Worm (Caenorhabditis elegans): ENCODE data around the gene F44E7.5.

F44E7.5 gene

ce11 chrV:5747519-5747918 is 33.2 kb downstream of the F44E7.5 start, which contains the start of gene acds-10:
Gene acds-10 (plus strand): TSS chrV:5747819.
- TF ChIP-seq unc-62 (GFP tag; optimal IDR thresholded peaks at IDR 0.05) = no peak

DNA sequence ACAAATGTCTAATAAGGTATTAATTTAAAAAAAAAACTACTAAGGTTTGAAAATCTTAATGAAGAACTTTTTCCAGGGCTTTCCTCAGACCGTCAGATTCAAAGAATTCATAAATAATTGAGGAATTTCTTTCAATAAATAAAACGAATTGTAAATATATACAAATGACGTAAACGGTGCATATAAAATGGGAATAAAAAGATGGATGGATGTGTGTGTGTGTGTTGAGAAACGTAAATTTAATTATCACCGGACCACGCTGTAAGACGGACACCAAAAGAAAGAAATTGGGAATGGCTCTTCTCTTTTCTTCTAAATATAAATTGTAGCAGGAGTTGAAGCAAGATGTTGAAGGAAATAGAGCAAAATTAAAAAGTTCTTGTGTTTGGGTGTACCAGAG is 34.5 kb downstream of the F44E7.5 start:
- no peak for TF ChIP-seq unc-62 (GFP tag; optimal IDR thresholded peaks at IDR 0.05)

- TF ChIP-seq unc-62 (GFP tag; optimal IDR thresholded peaks at IDR 0.05) = no peak
Measured at ce11 chrV:5741237-5741636, 39.5 kb downstream of the F44E7.5 start.

DNA sequence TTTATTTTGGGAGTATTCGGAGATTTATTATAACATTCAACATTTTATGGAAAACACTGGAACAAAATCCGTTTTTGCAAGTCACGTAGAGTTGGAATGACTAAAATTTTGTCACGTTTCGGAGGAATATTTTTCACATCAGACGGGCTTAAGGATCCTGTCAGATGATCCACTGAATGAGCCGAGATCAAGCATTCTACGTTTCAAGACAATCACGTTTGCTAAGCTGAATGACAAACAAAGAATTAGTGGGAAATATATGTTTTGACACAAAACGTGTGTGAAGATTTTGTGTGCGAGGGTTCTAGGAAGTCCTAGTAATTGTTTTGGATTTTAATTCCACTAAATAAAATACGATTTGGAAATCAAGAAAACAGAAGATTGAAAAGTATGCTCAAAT is 41.3 kb downstream of the F44E7.5 start:
- TF ChIP-seq unc-62 (GFP tag; optimal IDR thresholded peaks at IDR 0.05) = no peak

- TF ChIP-seq unc-62 (GFP tag; optimal IDR thresholded peaks at IDR 0.05) = no peak
Measured at ce11 chrV:5736068-5736467, 44.7 kb downstream of the F44E7.5 start, which contains the start of gene K09H11.6. Gene K09H11.6 (minus strand): TSS chrV:5736168.

DNA sequence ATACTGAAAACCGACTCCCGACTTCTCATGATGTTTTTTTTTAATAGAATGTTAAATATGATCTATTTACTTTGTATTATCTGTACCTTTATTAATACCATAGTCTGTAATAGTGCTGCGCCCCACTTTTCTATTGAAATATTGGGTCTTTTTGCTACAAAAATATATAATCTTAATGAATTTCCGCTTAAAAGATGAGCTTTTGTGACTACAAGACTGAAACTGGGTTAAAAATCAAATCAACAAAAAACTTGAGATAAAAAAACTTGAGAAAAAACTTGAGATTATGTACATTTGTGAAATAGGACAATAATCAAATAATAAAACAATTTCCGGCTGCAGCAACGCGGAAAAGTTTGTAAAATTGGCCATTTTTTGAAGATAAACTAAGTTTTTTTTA is 49.9 kb downstream of the F44E7.5 start, which contains the start of gene K09H11.15:
K09H11.15 (minus strand) TSS at position 101 of the 400 bp plus-strand sequence.
- no peak for TF ChIP-seq unc-62 (GFP tag; optimal IDR thresholded peaks at IDR 0.05)

All from whole organism, dauer.